Worm (Caenorhabditis elegans) whole organism, dauer: ENCODE measurements around the gene T03G11.9.

Experiments
- unc-62 ChIP-seq: sonication (generic microtip); optimal IDR thresholded peaks from 2 replicates; lab custom pipeline; 2017; ENCODE audit warnings: missing biosample characterization, missing genetic modification reagents, missing genetic modification characterization

Gene T03G11.9

DNA sequence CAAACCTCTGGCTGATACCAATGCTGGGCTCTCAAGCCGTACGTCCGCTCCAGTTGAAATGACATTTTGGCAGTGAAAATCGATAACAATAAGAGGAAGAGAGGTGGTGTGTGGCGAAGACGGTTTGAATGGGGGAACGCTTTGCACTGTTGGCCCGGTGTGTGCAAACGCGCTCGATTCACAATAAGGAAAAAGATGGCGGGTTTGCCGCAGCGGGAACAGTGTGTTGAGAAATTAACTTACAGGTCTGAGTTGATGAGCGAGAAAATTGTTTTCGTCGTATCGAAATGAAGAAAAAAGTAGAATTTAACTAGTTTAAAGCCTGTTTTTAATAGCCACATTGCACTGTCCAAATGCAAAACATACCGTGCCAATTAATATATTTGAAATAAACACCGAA lies 5.0 kb upstream of the T03G11.9 start, which contains the start of gene metl-9:
Gene metl-9 (minus strand): TSS at position 101 of the 400 bp plus-strand sequence.
- no peak for TF ChIP-seq unc-62

DNA sequence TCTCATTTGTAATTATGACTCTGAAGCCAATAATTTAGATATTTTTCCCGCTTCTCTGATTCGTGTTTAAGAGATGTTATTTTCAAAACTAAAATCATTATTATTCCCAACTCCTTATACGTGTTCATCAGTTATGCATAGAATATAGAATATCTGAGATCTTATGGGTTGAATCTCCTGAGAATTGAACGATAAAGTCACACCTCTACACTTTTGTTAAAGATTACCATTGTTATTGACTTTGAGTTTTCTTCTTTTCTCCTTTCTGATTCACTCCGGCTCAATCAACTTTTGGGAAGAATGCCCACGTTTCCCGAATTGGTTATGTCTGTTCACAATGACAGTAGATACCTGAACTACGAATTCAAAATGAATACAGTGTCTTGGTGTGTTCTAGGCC lies 4.2 kb upstream of the T03G11.9 start, which contains the start of gene sru-48:
Gene sru-48 (plus strand): TSS at position 301 of the 400 bp plus-strand sequence.
- no peak for TF ChIP-seq unc-62

DNA sequence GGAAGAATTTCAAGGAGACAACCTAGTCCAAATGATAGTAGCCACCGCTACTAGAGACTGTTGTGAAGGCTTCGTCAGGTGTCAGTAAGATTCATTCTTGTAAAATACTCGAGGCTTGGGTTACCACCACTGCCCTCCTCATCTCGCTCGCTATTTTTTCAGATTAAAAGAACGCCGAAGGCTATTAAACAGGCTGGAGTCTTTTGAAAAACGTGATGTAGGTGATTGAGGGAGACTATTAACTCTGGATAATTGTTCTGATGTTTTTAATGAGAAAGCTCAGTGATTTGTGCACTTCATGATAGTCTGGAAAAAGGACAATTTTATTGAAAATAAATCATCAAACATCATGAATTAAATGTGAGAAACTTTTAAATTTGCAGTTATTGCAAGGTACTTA lies 4.9 kb downstream of the T03G11.9 start, which contains the start of gene zig-6:
Gene zig-6 (minus strand): TSS at position 101 of the 400 bp plus-strand sequence.
- TF ChIP-seq unc-62 = no peak

DNA sequence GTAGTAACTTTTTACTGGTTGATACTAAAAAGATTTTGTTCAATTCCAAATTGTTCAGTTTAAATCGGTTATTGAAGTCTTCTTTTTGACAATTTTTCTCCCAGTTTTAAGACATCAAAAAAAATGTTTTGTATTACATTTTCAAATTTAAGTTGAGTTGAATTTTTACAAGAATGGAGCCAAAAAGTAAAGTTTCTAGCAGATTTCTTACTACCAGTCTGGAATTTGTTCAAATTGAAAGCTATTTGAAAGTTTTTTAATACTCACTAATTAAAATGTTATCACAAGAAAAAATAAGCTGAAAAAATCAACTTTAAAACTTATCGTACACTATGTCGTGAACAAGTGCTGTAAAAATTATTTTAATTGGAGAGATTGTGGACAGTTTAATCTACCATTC lies 6.0 kb downstream of the T03G11.9 start:
- TF ChIP-seq unc-62 = no peak

DNA sequence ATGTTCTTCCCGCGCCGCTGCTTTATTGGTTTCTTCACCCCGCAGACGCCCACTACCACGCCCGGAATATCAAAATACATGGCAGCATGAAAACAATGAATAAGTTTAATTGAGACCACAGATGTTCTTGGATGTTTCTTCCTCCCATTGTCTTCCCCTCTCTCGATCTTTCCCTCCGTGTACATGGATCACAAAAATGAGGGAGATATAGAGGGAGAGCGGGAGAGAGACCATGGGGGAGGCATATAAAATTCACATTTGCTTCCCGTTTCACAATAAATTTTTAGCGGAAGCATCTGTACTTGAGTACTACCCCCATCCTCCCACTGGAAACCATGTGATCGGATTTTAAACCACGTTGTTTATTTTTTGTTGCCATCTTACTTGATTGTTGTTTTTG lies 9.4 kb downstream of the T03G11.9 start:
- no peak for TF ChIP-seq unc-62

DNA sequence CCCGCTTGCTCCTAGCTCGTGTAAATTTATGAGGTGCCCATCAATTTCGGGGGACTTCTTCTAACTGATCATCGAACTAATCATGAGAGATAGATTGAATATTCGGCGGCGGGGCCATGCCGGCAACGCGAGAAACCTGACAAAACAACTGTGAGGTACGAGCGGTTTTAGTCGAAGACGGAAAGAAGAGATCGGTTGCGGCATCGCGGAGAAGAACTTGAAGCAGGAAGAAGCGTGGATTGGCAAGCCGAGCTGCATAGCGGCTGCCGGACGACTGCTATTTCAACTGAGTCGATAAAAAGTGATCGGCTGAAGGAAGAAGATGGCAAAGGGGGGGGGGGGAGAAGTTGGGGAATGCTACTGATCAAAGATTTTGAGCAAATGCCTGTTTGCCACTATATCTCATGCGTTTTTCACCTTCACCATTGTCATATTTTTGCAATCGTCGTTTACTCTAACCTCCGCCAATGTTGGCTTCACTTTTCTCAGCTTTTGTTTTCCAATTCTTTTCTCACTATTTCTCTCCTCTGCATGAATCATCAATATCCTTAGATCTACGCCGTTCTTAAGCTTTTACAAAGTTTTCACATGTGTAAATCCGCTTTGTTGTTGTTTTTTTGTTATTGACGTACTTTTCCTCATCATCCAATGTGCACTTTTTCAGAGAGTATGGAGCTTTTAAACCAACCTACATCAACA lies 11.6 kb downstream of the T03G11.9 start, which contains the start of gene pqn-62:
Gene pqn-62 (plus strand): TSS at position 649 of the 699 bp plus-strand sequence.
- TF ChIP-seq unc-62 = no peak

DNA sequence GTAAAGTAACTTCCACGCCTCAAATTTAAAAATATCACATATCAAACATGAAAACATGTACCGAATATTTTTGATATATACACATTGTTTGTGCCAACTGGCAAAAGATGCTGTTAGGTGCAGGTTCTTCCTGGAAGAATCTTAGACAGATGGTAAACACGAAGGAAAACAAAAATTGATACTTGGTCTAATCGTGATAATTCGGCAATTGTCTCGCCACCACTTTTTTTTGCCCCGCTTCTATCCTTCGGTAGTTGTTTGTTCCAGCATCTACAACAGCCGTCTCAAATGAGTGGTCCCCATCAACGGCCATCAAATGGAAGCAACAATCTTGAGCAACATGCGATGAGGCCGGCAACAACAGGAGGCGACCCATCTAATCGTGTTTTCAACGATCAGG lies 13.4 kb downstream of the T03G11.9 start:
- no peak for TF ChIP-seq unc-62

DNA sequence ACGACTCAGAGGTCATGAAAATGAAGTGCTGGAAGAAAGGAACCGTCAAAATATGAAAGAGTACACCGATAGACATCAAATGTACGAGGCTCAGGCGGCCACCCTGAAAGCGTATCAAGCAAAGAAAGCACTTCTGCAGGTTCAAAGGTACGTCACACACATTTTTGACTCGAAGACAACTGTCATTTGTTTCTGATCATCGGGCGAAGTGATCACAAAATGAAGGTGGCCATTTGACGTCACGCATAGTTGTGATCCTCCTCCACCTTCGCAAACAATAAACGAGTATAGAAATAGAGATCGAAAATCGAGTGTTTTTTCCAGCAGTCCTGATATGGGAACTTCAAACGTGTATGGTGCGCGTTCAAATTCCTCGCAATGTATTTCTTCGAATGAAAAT lies 15.2 kb downstream of the T03G11.9 start:
- TF ChIP-seq unc-62 = no peak

DNA sequence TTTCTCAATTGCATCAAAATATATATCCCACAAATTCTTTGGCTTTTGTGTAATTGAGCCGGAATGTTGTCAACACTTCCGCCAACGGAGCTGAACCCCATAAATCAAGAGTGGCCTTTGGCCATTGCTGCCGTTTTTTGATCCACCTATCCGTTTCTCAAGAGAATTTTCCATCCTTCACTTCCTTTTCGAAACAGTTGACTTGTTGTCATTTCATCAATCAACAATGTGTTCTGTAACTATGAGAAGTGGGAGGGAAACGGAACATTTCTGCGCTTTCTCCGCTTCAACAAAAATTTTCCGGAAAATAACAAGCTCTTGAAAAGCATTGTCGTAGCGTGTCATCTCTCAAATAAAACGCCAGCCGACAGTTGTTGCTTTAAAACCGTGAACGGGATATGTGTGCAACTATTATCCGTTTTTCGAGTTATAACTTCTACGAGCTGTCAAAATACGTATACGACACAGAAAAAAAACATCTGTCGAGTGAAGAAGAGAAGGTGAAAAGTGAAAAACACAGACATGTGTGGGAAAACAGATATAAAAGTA lies 15.9 kb downstream of the T03G11.9 start:
- TF ChIP-seq unc-62 = no peak

DNA sequence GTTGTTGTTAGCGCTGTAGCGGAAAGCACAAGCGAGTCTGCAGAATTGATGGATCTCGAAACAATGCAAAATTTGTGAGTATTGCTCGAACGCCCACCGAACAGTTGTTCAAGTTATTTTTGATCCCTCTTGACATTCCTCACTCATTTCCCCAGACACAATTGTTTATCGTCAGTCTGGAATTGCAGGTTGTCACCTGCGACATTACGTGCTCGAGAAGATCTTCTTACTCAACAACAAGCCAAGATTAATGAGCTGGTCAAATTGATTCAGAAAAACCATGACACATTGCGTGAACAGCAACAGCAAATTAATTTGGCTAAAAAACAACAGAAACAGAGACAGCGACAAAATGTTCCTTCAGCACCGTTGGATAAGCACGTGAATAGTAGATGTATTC lies 17.8 kb downstream of the T03G11.9 start:
- no peak for TF ChIP-seq unc-62

DNA sequence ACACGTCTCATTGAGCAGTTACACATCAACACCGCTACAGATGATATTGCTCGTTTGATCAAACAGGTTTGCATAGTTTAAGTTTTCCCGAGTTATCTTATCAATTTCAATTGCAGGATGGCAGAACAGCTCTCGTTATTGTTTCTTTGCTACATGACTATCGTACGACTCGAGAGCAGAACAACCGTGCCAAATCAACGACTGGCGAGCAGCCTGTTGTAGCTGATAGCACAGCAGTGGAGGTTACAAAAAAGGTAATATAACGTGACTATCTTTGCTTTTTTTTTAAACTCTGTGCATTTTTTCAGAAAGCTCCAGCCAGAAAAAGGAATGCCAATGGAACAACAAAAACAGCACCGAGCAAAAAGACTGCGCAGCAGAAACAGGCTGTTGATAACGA lies 18.4 kb downstream of the T03G11.9 start:
- TF ChIP-seq unc-62 = no peak

DNA sequence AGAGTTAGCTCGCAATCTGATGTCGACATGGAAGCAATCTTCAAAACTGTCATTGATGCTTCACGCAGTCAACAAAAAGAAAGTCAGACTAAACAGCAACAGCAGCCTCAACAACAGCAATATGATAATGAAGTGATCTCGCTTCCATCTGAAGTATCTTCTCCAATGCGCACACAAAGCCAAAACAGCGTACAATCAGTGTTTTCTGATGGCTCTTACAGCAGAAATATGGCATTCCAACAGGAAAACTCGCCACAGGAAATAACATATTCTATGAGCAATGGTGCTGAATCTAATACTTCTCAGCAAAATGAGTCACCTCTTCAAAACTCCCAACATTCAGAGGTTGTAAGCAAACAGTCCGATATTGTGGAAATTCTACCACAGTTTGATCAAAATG lies 18.9 kb downstream of the T03G11.9 start:
- TF ChIP-seq unc-62 = no peak

DNA sequence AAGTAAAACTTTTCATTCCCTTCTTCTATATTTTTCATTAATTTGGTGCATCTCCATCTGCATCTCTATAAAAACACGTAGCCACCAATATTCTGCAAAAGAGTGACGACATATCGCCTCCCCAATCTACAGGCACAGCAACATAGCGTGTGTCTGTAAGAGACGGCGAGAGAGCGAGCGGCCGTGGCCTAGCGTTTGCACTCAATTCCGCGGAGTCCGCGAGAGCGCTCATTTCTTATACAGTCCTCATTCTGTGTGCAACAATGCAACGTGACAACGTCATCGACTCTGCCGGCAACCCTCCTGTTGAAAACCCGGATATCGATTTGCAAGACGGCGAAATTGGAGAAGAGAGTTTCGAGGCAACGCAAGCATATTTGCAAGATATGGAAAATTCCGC lies 21.5 kb downstream of the T03G11.9 start, which contains the start of gene H28G03.2:
Gene H28G03.2 (plus strand): TSS at position 200 of the 400 bp plus-strand sequence.
- no peak for TF ChIP-seq unc-62

DNA sequence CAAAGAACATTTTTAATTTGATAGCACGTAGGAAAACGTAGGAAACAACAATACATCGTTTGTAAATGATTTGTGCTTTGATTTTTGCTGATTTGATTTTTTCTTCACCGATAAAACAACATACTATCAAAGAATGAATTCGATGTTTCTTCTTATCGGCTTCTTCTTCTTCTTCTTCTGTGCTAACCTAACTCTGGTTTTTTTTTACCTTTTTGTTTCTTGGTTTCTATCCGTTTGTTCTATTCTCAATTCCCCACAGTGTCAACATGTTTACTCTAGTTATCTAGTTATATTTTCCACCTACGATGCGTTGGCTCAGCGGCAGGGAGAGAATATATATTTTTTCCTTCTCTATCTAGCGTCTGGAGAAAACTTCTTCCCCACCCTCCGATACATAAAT lies 23.8 kb downstream of the T03G11.9 start:
- TF ChIP-seq unc-62 = no peak

DNA sequence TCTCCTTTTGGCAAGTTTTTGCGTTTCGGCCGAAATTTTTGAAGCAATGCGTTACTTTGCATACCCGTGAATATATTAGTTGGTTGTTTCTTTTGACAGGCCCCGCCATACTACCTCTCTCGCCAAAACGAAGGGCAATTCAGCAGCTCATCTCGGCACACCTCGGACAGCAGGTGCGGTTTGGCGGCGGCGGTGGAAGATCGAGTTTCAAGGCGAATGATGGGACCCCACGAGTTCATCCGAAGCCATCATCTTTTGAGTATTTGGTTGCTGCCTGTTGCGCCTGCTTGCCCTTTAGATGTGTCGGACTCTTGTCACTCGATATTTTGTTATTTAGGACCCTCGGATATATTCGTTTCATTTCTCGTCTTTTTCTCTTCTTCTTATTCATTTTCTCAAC lies 24.3 kb downstream of the T03G11.9 start:
- TF ChIP-seq unc-62 = no peak

DNA sequence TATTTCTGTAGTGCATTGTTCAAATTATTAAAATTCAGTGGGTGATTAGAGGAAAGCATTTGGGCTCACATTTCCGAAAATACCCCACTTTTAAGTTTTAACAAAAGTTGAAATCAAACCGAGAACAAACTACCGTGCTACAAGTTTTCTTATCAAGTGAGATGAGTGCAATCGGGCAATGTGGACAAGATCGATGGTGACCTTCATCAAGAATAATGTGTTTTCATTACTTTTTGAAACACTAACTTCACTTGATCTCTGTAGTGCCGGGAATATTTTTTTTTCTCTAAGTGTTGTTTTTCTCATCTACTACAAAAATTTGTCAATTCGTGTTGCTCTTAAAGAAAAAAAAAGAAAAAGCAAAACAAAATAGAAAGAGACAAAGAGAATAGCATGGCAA lies 24.8 kb downstream of the T03G11.9 start:
- TF ChIP-seq unc-62 = no peak

DNA sequence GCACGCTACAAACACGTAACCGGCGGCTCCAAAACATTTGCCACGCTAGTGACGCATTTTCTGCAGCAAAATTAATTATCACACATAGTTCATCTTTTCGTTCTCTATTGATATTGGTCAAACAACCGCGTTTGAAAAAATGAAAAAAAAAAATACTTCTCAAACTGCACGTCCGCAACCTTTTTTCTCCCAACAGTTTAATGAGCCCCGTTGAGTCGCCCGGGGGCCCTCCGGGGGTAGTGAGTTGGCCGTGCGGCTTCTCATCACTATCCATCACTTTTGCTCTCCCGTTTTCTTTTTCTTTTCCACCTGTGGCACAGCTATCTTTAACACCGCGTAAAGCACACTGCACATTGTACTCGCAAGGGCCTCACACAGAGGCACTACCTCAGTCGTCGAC lies 25.4 kb downstream of the T03G11.9 start:
- no peak for TF ChIP-seq unc-62

DNA sequence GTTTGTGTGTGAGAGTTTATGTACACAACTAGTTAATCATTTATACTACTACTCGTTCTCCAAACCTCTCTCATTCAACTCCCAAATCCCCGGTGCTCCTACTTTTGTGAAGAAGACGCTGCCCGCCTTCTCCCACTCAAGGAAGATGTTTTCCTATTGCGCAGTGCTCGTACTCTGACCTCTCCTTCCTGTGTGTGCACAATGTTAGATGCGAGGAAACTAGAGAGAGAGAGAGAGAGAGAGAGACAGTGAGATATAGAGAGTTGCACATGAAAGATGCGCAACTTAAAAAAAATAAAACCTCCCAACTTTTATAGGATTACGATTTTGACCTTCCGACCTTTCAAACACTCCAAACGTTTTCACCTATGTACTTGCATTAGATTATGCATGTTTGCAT lies 26.5 kb downstream of the T03G11.9 start:
- TF ChIP-seq unc-62 = no peak
